Worm (Caenorhabditis elegans) whole organism, mixed stage, embryonic: Measurements from ENCODE around the gene B0228.6.

ENCODE experiments used
- M03D4.4 ChIP-seq: sonication (generic microtip); optimal IDR thresholded peaks from 2 replicates; lab custom pipeline; 2017; ENCODE audit warnings: mild to moderate bottlenecking, missing genetic modification characterization, missing compliant biosample characterization
- bed-3 ChIP-seq: fragments of 200-800 bp; sonication (Bioruptor generic); optimal IDR thresholded peaks from 3 replicates; lab custom pipeline; 2018; ENCODE audit warnings: mild to moderate bottlenecking, missing genetic modification characterization, moderate library complexity, missing compliant biosample characterization
- ceh-39 ChIP-seq: fragments of 150-350 bp; optimal IDR thresholded peaks from 2 replicates; lab custom pipeline; 2014; ENCODE audit warnings: missing biosample characterization, missing genetic modification characterization
- ceh-43 ChIP-seq: fragments of 200-800 bp; sonication (Bioruptor generic); optimal IDR thresholded peaks from 2 replicates; lab custom pipeline; 2018; ENCODE audit warnings: mild to moderate bottlenecking, missing genetic modification characterization, moderate library complexity, missing compliant biosample characterization
- ceh-83 ChIP-seq: fragments of 200-800 bp; sonication (Bioruptor generic); optimal IDR thresholded peaks from 2 replicates; lab custom pipeline; 2018; ENCODE audit warnings: mild to moderate bottlenecking, missing genetic modification characterization, missing compliant biosample characterization
- ces-1 ChIP-seq: fragments of 150-350 bp; optimal IDR thresholded peaks from 2 replicates; lab custom pipeline; 2014; ENCODE audit warnings: missing biosample characterization, missing genetic modification reagents, missing genetic modification characterization
- cnd-1 ChIP-seq: fragments of 200-800 bp; sonication (Bioruptor generic); optimal IDR thresholded peaks from 2 replicates; lab custom pipeline; 2018; ENCODE audit warnings: mild to moderate bottlenecking, missing genetic modification characterization, missing compliant biosample characterization
- drap-1 ChIP-seq: fragments of 200-800 bp; sonication (Bioruptor generic); optimal IDR thresholded peaks from 3 replicates; lab custom pipeline; 2018; ENCODE audit warnings: mild to moderate bottlenecking, missing genetic modification characterization, missing compliant biosample characterization
- elt-3 ChIP-seq: fragments of 150-350 bp; optimal IDR thresholded peaks from 2 replicates; lab custom pipeline; 2014; ENCODE audit warnings: missing biosample characterization, missing genetic modification characterization
- flh-1 ChIP-seq: fragments of 200-800 bp; sonication (Bioruptor generic); optimal IDR thresholded peaks from 2 replicates; lab custom pipeline; 2018; ENCODE audit warnings: mild to moderate bottlenecking, missing genetic modification characterization, moderate library complexity, missing compliant biosample characterization
- ham-2 ChIP-seq: fragments of 200-800 bp; sonication (Bioruptor generic); optimal IDR thresholded peaks from 2 replicates; lab custom pipeline; 2018; ENCODE audit warnings: mild to moderate bottlenecking, missing genetic modification characterization, missing compliant biosample characterization
- lin-13 ChIP-seq: fragments of 150-350 bp; optimal IDR thresholded peaks from 2 replicates; lab custom pipeline; 2014; ENCODE audit warnings: missing biosample characterization, missing genetic modification characterization
- lin-32 ChIP-seq: fragments of 200-800 bp; sonication (Bioruptor generic); optimal IDR thresholded peaks from 2 replicates; lab custom pipeline; 2018; ENCODE audit warnings: mild to moderate bottlenecking, missing genetic modification characterization, missing compliant biosample characterization
- lsy-2 ChIP-seq: fragments of 150-350 bp; optimal IDR thresholded peaks from 2 replicates; lab custom pipeline; 2014; ENCODE audit warnings: missing biosample characterization, missing genetic modification characterization
- mab-5 ChIP-seq: fragments of 150-350 bp; optimal IDR thresholded peaks from 2 replicates; lab custom pipeline; 2014; ENCODE audit warnings: missing biosample characterization, missing genetic modification characterization
- mep-1 ChIP-seq: fragments of 150-350 bp; optimal IDR thresholded peaks from 2 replicates; lab custom pipeline; 2017; ENCODE audit warnings: missing biosample characterization, missing genetic modification reagents, missing genetic modification characterization, inconsistent platforms
- mls-2 ChIP-seq: sonication (generic microtip); optimal IDR thresholded peaks from 2 replicates; lab custom pipeline; 2016; ENCODE audit warnings: mild to moderate bottlenecking, missing genetic modification characterization, moderate library complexity, missing compliant biosample characterization
- nhr-12 ChIP-seq: fragments of 150-350 bp; optimal IDR thresholded peaks from 2 replicates; lab custom pipeline; 2014; ENCODE audit warnings: missing biosample characterization, missing genetic modification characterization
- nhr-2 ChIP-seq: fragments of 150-350 bp; optimal IDR thresholded peaks from 2 replicates; lab custom pipeline; 2014; ENCODE audit warnings: missing biosample characterization, missing genetic modification characterization
- nhr-237 ChIP-seq: fragments of 150-350 bp; optimal IDR thresholded peaks from 2 replicates; lab custom pipeline; 2014; ENCODE audit warnings: missing biosample characterization, missing genetic modification characterization
- nhr-28 ChIP-seq: fragments of 150-350 bp; optimal IDR thresholded peaks from 2 replicates; lab custom pipeline; 2014; ENCODE audit warnings: missing biosample characterization, missing genetic modification characterization
- nhr-76 ChIP-seq: sonication (generic microtip); optimal IDR thresholded peaks from 2 replicates; lab custom pipeline; 2017; ENCODE audit warnings: missing biosample characterization, missing genetic modification characterization
- sem-2 ChIP-seq: fragments of 200-800 bp; sonication (Bioruptor generic); optimal IDR thresholded peaks from 2 replicates; lab custom pipeline; 2018; ENCODE audit warnings: mild to moderate bottlenecking, missing genetic modification characterization, missing compliant biosample characterization
- snpc-4 ChIP-seq: fragments of 150-350 bp; optimal IDR thresholded peaks from 2 replicates; lab custom pipeline; 2014; ENCODE audit warnings: missing biosample characterization, missing genetic modification characterization
- sptf-1 ChIP-seq: sonication (generic microtip); optimal IDR thresholded peaks from 2 replicates; lab custom pipeline; 2017; ENCODE audit warnings: mild to moderate bottlenecking, missing genetic modification characterization, moderate library complexity, missing compliant biosample characterization
- tbx-8 ChIP-seq: fragments of 200-800 bp; sonication (Bioruptor generic); optimal IDR thresholded peaks from 2 replicates; lab custom pipeline; 2018; ENCODE audit warnings: mild to moderate bottlenecking, missing genetic modification characterization, moderate library complexity, missing compliant biosample characterization
- unc-120 ChIP-seq: sonication (generic microtip); optimal IDR thresholded peaks from 2 replicates; lab custom pipeline; 2017; ENCODE audit warnings: missing genetic modification characterization, missing compliant biosample characterization; ENCODE audit not compliant: poor library complexity, severe bottlenecking
- unc-39 ChIP-seq: fragments of 150-350 bp; optimal IDR thresholded peaks from 2 replicates; lab custom pipeline; 2014; ENCODE audit warnings: missing biosample characterization, missing genetic modification characterization
- unc-62 ChIP-seq: fragments of 150-350 bp; optimal IDR thresholded peaks from 2 replicates; lab custom pipeline; 2014; ENCODE audit warnings: missing biosample characterization, missing genetic modification reagents, missing genetic modification characterization
- zip-8 ChIP-seq: fragments of 150-350 bp; optimal IDR thresholded peaks from 2 replicates; lab custom pipeline; 2014; ENCODE audit warnings: missing biosample characterization, missing genetic modification characterization

The B0228.6 gene

ce11 chrII:7707383-7707782 lies 47.6 kb downstream of the B0228.6 start, which contains the start of gene luc-7L:
Gene luc-7L (minus strand): TSS chrII:7707483.
- TF ChIP-seq mls-2 (tag; lab: Kevin White, UChicago) (no peak), tbx-8 (GFP tag; lab: Kevin White, UChicago) (no peak), snpc-4 (tag; lab: Kevin White, UChicago) (no peak), flh-1 (no peak), nhr-2 (tag; lab: Kevin White, UChicago) (no peak), mab-5 (no peak), sptf-1 (no peak), lin-13 (tag; lab: Kevin White, UChicago) (no peak), sem-2 (GFP tag; lab: Kevin White, UChicago) (no peak), ham-2 (GFP tag; lab: Kevin White, UChicago) (no peak), ceh-43 (GFP tag; lab: Kevin White, UChicago) (no peak), drap-1 (GFP tag; lab: Kevin White, UChicago) (no peak), cnd-1 (tag; lab: Kevin White, UChicago) (no peak), M03D4.4 (tag; lab: Kevin White, UChicago) (no peak), lsy-2 (tag; lab: Kevin White, UChicago) (no peak), unc-39 (tag; lab: Kevin White, UChicago) (no peak), elt-3 (tag; lab: Kevin White, UChicago) (no peak), ceh-83 (GFP tag; lab: Kevin White, UChicago) (no peak), mep-1 (no peak), unc-120 (no peak)

DNA sequence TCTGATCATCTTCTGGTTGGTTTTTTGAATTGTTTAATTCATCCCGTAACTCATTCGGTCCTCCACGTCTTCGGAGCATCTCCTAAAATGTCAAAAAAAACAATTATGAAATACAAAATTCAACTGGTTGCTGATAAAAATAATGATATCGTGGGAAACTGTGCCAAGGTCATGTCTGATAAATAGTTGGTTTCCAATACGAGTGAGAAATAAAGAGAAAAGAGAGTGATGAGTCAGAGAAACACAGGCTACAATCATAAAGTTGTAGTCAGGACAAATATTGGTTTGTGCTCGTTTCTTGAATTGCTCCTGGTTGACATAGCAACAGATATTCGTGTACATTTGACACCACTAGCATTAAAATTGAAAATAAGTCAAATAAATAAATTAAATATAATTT lies 49.8 kb downstream of the B0228.6 start, which contains the start of gene B0495.7:
Gene B0495.7, minus strand, starts transcription at position 82 of the 400 bp plus-strand sequence.
- no peak for TF ChIP-seq nhr-2 (tag; lab: Kevin White, UChicago)
- TF ChIP-seq ces-1 (GFP tag; lab: Kevin White, UChicago), result no peak
- no peak for TF ChIP-seq nhr-76 (tag; lab: Kevin White, UChicago)
- TF ChIP-seq ceh-43 (GFP tag; lab: Kevin White, UChicago), result no peak
- no peak for TF ChIP-seq cnd-1 (tag; lab: Kevin White, UChicago)
- no peak for TF ChIP-seq elt-3 (tag; lab: Kevin White, UChicago)
- TF ChIP-seq mls-2 (tag; lab: Kevin White, UChicago), result no peak
- no peak for TF ChIP-seq unc-62
- TF ChIP-seq lsy-2 (tag; lab: Kevin White, UChicago), result no peak
- TF ChIP-seq ceh-83 (GFP tag; lab: Kevin White, UChicago), result no peak
- TF ChIP-seq unc-120, result no peak
- TF ChIP-seq mab-5, result no peak
- no peak for TF ChIP-seq flh-1

DNA sequence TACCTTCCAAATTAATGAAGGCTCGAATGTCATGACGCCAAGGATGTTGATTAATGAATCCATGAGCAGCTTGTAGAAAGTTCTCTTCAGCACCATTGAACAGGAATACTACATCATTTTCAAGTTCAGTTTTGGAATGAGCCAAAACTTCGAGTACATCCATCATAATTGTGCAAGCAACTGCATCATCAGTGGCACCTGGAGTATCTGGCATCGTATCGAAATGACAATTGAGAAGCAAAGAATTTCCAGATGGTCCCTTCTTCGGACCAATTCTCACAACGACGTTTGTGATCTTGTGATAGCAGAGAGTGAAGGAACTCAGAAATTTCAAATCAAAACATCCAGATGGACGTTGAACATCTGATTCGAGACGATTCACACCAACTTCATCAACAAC lies 50.6 kb downstream of the B0228.6 start:
- TF ChIP-seq lin-32 (GFP tag; lab: Kevin White, UChicago) (no peak), ceh-83 (GFP tag; lab: Kevin White, UChicago) (no peak), nhr-12 (tag; lab: Kevin White, UChicago) (no peak), nhr-28 (no peak), nhr-237 (tag; lab: Kevin White, UChicago) (no peak), nhr-2 (tag; lab: Kevin White, UChicago) (no peak), ceh-39 (tag; lab: Kevin White, UChicago) (no peak), zip-8 (no peak), bed-3 (GFP tag; lab: Kevin White, UChicago) (no peak), M03D4.4 (tag; lab: Kevin White, UChicago) (no peak), elt-3 (tag; lab: Kevin White, UChicago) (no peak), sem-2 (GFP tag; lab: Kevin White, UChicago) (no peak), sptf-1 (no peak), tbx-8 (GFP tag; lab: Kevin White, UChicago) (no peak), lin-13 (tag; lab: Kevin White, UChicago) (no peak), unc-62 (no peak), nhr-76 (tag; lab: Kevin White, UChicago) (no peak)
